Fruit fly (Drosophila melanogaster): ENCODE data around the gene CG17855.

Gene CG17855

DNA sequence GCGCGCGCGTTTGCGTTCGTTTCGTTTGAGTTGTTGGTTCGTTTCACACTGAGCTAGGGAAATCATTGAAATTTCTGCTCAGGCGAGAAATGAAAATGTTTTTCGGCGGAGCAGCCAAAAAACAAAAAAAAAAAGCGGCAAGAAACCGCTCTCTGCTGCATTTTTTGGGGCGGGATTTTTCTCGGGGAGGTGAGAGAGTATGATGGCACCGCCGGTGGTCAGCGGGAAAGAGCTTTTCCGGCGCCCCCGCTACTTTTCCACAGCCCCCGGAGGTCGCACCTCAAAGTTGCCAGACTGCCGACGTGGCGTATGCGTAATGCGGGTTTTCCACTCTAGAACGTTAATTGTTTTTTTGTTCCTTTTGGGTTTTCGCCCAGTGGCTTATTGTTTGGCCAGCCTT, 25.1 kb downstream of the CG17855 start, which contains the start of gene CG46468:
CG46468 (minus strand) TSS at position 52 of the 400 bp plus-strand sequence.
- TF ChIP-seq insv (optimal IDR thresholded peaks at IDR 0.05) (no peak), Myc (optimal IDR thresholded peaks at IDR 0.05) (no peak), psq (optimal IDR thresholded peaks at IDR 0.05) (no peak), h (optimal IDR thresholded peaks at IDR 0.05) (no peak), Sin3A (optimal IDR thresholded peaks at IDR 0.05) (no peak), ttk (optimal IDR thresholded peaks at IDR 0.05) (no peak)

DNA sequence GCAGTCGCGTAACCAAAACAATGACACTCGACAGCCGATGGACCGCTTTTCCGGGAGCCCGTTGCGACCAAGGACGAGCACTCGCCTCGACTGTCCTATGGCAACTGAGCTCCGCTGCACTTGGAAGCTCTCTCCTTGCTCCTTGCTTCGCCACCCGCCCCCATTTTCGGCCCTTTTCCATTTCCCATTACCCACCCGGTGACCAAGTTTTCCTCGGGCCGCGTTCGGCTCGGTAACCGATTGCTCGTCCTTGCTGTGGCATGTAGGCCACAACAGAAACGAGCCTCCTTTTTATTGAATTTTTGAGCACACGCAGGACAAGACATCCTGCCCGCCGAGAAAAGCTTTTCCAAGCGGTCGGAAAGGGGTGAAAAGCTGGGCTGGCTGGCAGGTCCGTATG, 26.3 kb downstream of the CG17855 start, which contains the start of gene jp:
jp (minus strand) TSS at position 95 of the 400 bp plus-strand sequence.
- TF ChIP-seq ttk (optimal IDR thresholded peaks at IDR 0.05) (no peak), Sin3A (optimal IDR thresholded peaks at IDR 0.05) (no peak), insv (optimal IDR thresholded peaks at IDR 0.05) (no peak), h (optimal IDR thresholded peaks at IDR 0.05) (no peak), Myc (optimal IDR thresholded peaks at IDR 0.05) (no peak), psq (optimal IDR thresholded peaks at IDR 0.05) (no peak)

DNA sequence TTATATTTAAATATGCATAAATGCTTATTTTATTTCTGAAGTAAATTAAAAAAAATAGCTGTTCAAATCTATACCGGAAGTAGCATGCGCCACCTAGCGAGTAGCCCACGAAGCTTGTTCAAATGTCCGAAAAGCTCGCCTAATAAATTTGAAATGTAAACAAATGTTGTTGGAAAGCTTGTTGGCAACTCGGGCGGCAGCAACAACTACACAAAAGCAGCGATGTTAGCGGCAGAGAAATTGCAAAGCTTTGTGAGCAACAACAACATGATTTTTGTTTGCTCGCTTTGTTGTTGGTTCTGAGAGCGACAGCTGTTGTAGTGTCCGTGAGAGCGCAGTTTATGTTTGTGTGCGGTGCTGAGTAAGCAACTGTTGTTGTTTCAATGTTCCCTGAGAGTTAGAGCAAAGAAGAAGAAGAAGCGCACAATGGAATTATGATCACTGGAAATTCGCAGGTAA, 27.1 kb downstream of the CG17855 start:
- TF ChIP-seq ttk (optimal IDR thresholded peaks at IDR 0.05): no peak
- no peak for TF ChIP-seq psq (optimal IDR thresholded peaks at IDR 0.05)

DNA sequence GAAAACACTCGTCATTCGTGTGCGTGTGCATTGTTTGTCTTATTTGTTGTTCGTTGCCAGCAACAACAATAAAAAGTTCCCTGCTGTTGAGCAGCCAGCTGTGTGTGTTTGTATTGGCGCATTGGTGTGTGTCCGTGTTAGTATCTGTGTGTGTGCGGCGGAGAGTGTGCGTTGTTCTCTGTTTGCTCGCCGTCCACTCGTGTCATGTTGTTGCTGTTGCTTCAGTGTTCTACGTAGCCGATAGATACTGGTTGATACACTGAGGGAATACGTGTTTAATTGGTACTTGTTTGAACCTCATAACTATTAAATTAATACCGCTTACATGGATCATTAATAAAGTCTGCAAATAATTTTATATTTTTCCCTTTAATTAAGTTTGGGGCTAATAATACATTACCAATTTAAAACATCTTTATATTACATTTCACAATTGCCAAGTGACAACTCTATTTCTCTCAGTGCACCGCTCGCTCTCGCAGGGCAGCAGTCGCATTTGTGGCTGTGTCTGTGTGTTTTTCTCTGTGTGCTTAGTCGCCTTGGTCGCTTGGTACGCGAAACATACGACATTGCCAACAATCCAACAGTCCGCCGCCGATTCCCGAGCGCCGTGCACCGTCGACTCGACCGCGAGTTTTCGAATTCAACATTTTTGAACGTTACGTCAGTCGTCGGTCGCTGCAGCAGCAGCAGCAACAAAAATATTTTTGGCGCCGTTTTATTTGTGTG, 28.2 kb downstream of the CG17855 start, which contains the start of gene brwl:
brwl (plus strand) TSS at position 531 of the 729 bp plus-strand sequence.
- no peak for TF ChIP-seq ttk (optimal IDR thresholded peaks at IDR 0.05)
- no peak for TF ChIP-seq Sin3A (optimal IDR thresholded peaks at IDR 0.05)
- TF ChIP-seq psq (optimal IDR thresholded peaks at IDR 0.05): no peak
- TF ChIP-seq Myc (optimal IDR thresholded peaks at IDR 0.05): no peak
- no peak for TF ChIP-seq h (optimal IDR thresholded peaks at IDR 0.05)
- no peak for TF ChIP-seq insv (optimal IDR thresholded peaks at IDR 0.05)

DNA sequence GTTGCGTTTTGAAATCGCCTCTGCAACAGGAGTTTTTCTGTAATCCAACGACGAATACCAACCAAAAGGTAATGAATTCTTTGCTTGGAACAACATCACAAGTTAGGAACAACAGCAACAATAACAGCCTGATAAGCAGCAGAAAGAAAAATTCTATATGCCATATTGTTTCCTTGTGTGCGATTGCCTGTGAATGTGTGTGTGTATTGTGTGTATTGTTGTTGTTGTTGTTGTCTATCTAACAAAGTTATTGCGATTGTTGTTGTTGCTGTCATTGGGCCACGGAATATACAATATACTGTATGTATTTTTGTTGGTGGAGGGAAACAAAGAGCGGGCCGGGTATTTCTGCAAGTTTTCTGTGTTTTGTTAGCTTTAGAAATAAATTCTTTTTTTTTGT, 28.8 kb downstream of the CG17855 start:
- no peak for TF ChIP-seq insv (optimal IDR thresholded peaks at IDR 0.05)
- no peak for TF ChIP-seq ttk (optimal IDR thresholded peaks at IDR 0.05)
- TF ChIP-seq Sin3A (optimal IDR thresholded peaks at IDR 0.05): no peak
- no peak for TF ChIP-seq psq (optimal IDR thresholded peaks at IDR 0.05)
- no peak for TF ChIP-seq Myc (optimal IDR thresholded peaks at IDR 0.05)
- TF ChIP-seq h (optimal IDR thresholded peaks at IDR 0.05): no peak

DNA sequence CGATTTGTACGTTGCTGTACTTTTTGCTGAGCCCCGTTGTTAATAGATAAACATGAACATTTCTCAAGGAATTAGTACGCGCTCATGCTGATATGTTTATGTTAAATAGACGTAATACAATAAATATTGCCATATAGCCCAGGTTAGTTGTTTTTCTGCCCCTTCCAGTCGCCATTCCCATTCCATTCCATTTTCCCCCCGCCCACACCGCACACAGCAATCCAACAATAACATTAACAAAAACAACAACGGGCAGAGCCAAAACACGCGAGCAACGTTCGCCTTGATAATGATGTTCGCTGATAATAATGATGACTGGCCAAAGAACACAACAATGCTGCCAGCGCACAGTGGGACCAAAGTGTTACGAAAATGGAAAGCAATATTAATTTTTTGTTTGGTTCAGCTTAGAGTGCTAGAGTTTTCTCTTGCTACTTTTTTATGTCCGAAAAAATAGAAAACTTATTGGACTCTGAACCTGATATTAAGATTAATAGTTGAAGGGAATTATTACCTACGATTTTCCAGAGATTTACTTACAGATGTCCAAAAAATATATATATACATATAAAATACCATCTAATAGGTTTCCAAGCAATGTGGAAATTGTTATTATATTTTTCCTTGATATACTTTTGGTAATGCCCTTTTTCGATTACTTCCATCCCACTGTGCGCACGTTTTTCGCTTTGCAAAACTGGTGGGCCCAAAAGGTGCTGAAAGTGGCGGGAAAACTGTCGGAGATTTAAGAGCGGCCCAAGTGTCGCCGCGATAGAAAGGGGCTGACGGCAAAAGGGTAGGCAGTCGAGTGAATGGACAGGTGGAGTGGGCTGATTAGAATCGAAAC, 29.5 kb downstream of the CG17855 start:
- TF ChIP-seq insv (optimal IDR thresholded peaks at IDR 0.05) (no peak), h (optimal IDR thresholded peaks at IDR 0.05) (no peak), psq (optimal IDR thresholded peaks at IDR 0.05) (no peak), ttk (optimal IDR thresholded peaks at IDR 0.05) (no peak), Sin3A (optimal IDR thresholded peaks at IDR 0.05) (no peak), Myc (optimal IDR thresholded peaks at IDR 0.05) (no peak)

DNA sequence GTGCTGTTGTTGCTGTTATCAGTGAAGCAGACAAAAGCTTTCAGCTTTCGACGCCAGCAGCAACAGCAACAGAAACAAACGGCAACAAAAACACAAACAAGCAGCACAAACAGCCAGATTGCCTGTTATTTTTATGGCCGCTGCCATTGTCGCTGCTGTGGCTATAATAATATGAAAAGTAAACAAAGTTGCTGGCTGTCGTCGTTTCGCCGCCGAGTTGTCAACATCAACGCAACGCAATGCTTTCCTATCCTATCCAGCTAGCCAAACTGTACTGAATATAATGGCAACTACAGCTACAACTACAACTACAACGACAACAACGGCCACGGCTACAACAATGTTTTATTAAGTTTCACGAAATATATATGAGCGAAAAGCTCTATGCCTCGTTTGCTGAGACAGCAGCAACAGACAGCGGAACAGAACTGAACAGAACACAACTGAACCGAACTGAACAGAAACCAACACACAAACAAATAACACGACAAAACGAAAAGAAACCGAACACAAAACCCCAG, 30.4 kb downstream of the CG17855 start:
- TF ChIP-seq ttk (optimal IDR thresholded peaks at IDR 0.05) (no peak), Myc (optimal IDR thresholded peaks at IDR 0.05) (no peak), h (optimal IDR thresholded peaks at IDR 0.05) (no peak), insv (optimal IDR thresholded peaks at IDR 0.05) (no peak), Sin3A (optimal IDR thresholded peaks at IDR 0.05) (no peak), psq (optimal IDR thresholded peaks at IDR 0.05) (no peak)

DNA sequence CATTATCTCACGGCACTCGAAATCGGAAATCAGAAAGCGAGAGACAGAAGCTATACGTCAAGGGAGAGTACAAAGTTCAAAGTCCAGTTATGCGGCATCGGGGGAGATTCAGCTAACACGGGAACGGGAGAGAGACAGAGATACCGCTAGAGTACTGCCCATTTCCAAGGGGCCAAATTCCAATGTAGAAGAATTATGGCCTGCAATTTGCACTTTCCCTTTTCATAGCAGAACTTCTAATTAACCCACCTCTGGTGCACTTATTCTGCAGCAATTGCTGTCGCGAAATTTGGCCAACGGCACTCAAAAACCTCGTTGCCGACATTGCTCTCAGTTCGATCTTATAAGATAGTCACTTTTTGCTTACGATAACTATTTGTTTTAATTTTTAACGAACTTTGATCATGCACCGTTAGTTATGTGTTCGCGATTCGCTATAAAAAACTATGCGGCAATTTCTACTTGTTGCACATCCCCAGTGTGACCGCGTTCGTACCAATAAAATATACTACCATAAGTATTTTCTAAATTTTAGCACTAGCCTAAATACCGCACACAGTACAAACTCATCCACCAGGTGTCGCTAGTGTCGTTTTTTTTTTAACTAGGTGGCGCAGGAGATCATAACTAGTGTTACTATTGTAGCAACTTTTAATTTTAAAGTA, 36.1 kb downstream of the CG17855 start, which contains the start of gene Mtpalpha:
Mtpalpha (minus strand) TSS at position 501 of the 665 bp plus-strand sequence.
- no peak for TF ChIP-seq Myc (optimal IDR thresholded peaks at IDR 0.05)
- no peak for TF ChIP-seq ttk (optimal IDR thresholded peaks at IDR 0.05)
- no peak for TF ChIP-seq Sin3A (optimal IDR thresholded peaks at IDR 0.05)
- TF ChIP-seq insv (optimal IDR thresholded peaks at IDR 0.05): no peak
- no peak for TF ChIP-seq psq (optimal IDR thresholded peaks at IDR 0.05)
- no peak for TF ChIP-seq h (optimal IDR thresholded peaks at IDR 0.05)

DNA sequence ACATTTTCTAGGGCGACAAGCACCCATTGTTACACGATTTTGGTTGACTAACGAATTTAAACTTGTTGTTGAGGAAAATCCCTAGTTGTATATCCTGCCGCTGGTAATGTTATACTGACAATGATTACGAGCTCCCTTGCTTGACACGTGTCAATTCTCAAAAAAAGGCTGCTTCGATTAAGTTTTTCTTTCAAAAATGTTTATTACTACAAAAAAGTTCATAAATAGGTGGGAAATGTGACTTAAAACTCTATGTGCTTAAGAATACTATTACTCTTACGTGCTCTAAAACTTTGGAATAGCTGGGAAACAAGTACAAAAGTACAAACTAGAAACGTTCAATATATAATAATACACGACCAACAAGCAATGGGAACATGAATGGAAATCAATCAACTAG, 39.2 kb downstream of the CG17855 start, which contains the start of gene CG31709:
CG31709 (minus strand) TSS at position 101 of the 400 bp plus-strand sequence.
- no peak for TF ChIP-seq h (optimal IDR thresholded peaks at IDR 0.05)
- TF ChIP-seq psq (optimal IDR thresholded peaks at IDR 0.05): no peak
- TF ChIP-seq Sin3A (optimal IDR thresholded peaks at IDR 0.05): no peak
- TF ChIP-seq ttk (optimal IDR thresholded peaks at IDR 0.05): no peak
- TF ChIP-seq insv (optimal IDR thresholded peaks at IDR 0.05): no peak
- TF ChIP-seq Myc (optimal IDR thresholded peaks at IDR 0.05): no peak

DNA sequence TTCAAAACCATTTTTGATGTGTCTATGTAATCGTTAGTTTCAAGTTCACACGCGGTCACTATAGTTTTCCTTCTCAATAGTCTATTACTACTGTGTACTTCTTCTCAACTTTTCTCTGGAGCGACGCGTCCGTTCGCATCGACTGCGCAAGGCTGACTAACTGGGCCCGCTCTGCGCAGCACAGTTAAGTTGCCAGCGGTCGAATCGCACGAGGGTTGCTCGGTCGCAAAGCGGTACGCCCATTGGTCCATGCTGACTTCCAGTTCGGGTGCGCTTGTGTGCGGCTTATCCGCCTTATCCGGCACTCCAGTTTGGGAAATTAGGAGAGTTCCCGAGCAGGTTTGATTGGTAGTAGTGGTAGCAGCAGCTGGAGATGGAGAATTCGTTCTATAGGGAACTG, 41.3 kb downstream of the CG17855 start, which contains the start of gene gcm:
gcm (minus strand) TSS at position 164 of the 400 bp plus-strand sequence.
- TF ChIP-seq insv (optimal IDR thresholded peaks at IDR 0.05) (no peak), Sin3A (optimal IDR thresholded peaks at IDR 0.05) (no peak), Myc (optimal IDR thresholded peaks at IDR 0.05) (no peak), h (optimal IDR thresholded peaks at IDR 0.05) (no peak), psq (optimal IDR thresholded peaks at IDR 0.05) (no peak), ttk (optimal IDR thresholded peaks at IDR 0.05) (no peak)

DNA sequence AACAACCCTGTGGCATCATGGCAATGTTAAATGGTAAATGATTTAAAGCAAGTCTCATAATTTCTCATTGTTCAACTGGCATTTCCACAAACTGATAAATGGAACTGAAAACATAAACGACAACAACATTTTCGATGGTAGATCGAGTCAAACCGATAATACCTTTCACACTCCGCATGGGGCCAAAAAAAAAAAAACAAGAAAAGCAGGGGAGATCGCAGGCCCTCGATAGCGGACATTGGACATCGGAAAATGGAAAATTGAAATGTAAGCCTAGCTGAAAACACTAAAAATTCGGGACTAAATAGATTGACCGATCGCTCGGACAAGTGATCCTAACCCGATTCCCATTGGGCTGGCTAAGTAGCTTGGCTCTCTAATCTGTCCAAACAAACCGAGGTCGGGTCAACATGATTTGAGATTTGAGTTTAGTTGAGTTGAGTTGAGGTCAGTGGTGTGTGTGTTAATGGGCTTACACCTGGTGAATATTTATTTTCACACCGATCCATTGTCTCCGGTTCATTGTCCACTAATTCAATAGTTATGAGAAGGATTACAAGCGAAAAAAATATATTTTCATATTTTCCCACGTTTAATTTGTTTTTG, 43.9 kb downstream of the CG17855 start:
- TF ChIP-seq ttk (optimal IDR thresholded peaks at IDR 0.05): no peak
- TF ChIP-seq insv (optimal IDR thresholded peaks at IDR 0.05): no peak
